Fruit fly (Drosophila melanogaster) whole organism, embryonic: ENCODE results near the gene BBIP1.

Experiments used
- Blimp-1 ChIP-seq: fragments of 200-800 bp; sonication (Bioruptor generic); optimal IDR thresholded peaks from 3 replicates; lab custom pipeline; 2018; ENCODE audit warnings: missing biosample characterization, missing genetic modification characterization, mild to moderate bottlenecking, moderate library complexity, missing genetic modification reagents
- BtbVII ChIP-seq: fragments of 200-800 bp; sonication (Bioruptor generic); optimal IDR thresholded peaks from 3 replicates; lab custom pipeline; 2017; ENCODE audit warnings: missing biosample characterization, mild to moderate bottlenecking, missing genetic modification characterization
- CG10431 ChIP-seq: fragments of 200-800 bp; sonication (Bioruptor generic); optimal IDR thresholded peaks from 3 replicates; lab custom pipeline; 2018; ENCODE audit warnings: missing biosample characterization, mild to moderate bottlenecking, missing genetic modification characterization
- CG10565 ChIP-seq: fragments of 200-800 bp; sonication (Bioruptor generic); optimal IDR thresholded peaks from 3 replicates; lab custom pipeline; 2016; ENCODE audit warnings: missing biosample characterization, mild to moderate bottlenecking, missing genetic modification characterization
- CG14710 ChIP-seq: fragments of 200-800 bp; sonication (Bioruptor generic); optimal IDR thresholded peaks from 3 replicates; lab custom pipeline; 2019; ENCODE audit warnings: missing biosample characterization, mild to moderate bottlenecking, missing genetic modification characterization, moderate library complexity
- CG16813 ChIP-seq: fragments of 200-800 bp; sonication (Bioruptor generic); IDR thresholded peaks from 3 replicates; pipeline ENCODE4 v1.3.6; 2022; ENCODE audit warnings: missing biosample characterization, missing genetic modification characterization; ENCODE audit not compliant: partially characterized antibody
- CG18476 ChIP-seq: fragments of 200-800 bp; sonication (Bioruptor generic); optimal IDR thresholded peaks from 2 replicates; lab custom pipeline; 2016; ENCODE audit warnings: missing biosample characterization, mild to moderate bottlenecking, missing genetic modification characterization
- CG32532 ChIP-seq: fragments of 200-800 bp; sonication (Bioruptor generic); IDR thresholded peaks from 2 replicates; pipeline ENCODE4 v1.3.6; 2022; ENCODE audit warnings: missing biosample characterization, missing genetic modification characterization
- CG3281 ChIP-seq: fragments of 200-800 bp; sonication (Bioruptor generic); optimal IDR thresholded peaks from 3 replicates; lab custom pipeline; 2017; ENCODE audit warnings: missing biosample characterization, mild to moderate bottlenecking, missing genetic modification characterization
- CG4424 ChIP-seq: fragments of 200-800 bp; sonication (Bioruptor generic); optimal IDR thresholded peaks from 3 replicates; lab custom pipeline; 2016; ENCODE audit warnings: missing biosample characterization, missing genetic modification characterization
- CG6654 ChIP-seq: fragments of 200-800 bp; sonication (Bioruptor generic); optimal IDR thresholded peaks from 2 replicates; lab custom pipeline; 2017; ENCODE audit warnings: missing biosample characterization, mild to moderate bottlenecking, missing genetic modification characterization
- CG7556 ChIP-seq: fragments of 200-800 bp; sonication (Bioruptor generic); optimal IDR thresholded peaks from 2 replicates; lab custom pipeline; 2017; ENCODE audit warnings: missing biosample characterization, mild to moderate bottlenecking, missing genetic modification characterization
- CG7987 ChIP-seq: fragments of 200-800 bp; sonication (Bioruptor generic); optimal IDR thresholded peaks from 2 replicates; lab custom pipeline; 2018; ENCODE audit warnings: missing biosample characterization, mild to moderate bottlenecking, missing genetic modification characterization, moderate library complexity
- CG8944 ChIP-seq: fragments of 200-800 bp; sonication (Bioruptor generic); optimal IDR thresholded peaks from 3 replicates; lab custom pipeline; 2016; ENCODE audit warnings: missing biosample characterization, missing genetic modification characterization
- CG9215 ChIP-seq: fragments of 200-800 bp; sonication (Bioruptor generic); IDR thresholded peaks from 2 replicates; pipeline ENCODE4 v1.3.6; 2022; ENCODE audit warnings: missing biosample characterization, missing genetic modification characterization
- CG9609 ChIP-seq: fragments of 200-800 bp; sonication (Bioruptor generic); optimal IDR thresholded peaks from 3 replicates; lab custom pipeline; 2016; ENCODE audit warnings: missing biosample characterization, missing genetic modification characterization
- CrebB ChIP-seq: fragments of 200-800 bp; sonication (Bioruptor generic); optimal IDR thresholded peaks from 3 replicates; lab custom pipeline; 2018; ENCODE audit warnings: missing biosample characterization, mild to moderate bottlenecking, missing genetic modification characterization
- Dp ChIP-seq: fragments of 200-800 bp; sonication (Bioruptor generic); optimal IDR thresholded peaks from 2 replicates; lab custom pipeline; 2018; ENCODE audit warnings: missing biosample characterization, mild to moderate bottlenecking, missing genetic modification characterization, moderate library complexity
- E2f2 ChIP-seq: fragments of 200-800 bp; sonication (Bioruptor generic); IDR thresholded peaks from 2 replicates; pipeline ENCODE4 v1.3.6; 2022; ENCODE audit warnings: missing biosample characterization, missing genetic modification characterization
- Eip74EF ChIP-seq, 2 experiments: fragments of 200-800 bp in 1 of 2; fragments of >200 bp in 1 of 2; sonication (Bioruptor generic) in 1 of 2; optimal IDR thresholded peaks; 2 replicates each; lab custom pipeline; 2017 to 2019; ENCODE audit warnings: missing biosample characterization in 2 of 2, missing genetic modification characterization in 2 of 2, mild to moderate bottlenecking in 1 of 2, moderate library complexity in 1 of 2
- Elba2 ChIP-seq: fragments of 200-800 bp; sonication (Bioruptor generic); optimal IDR thresholded peaks from 3 replicates; lab custom pipeline; 2016; ENCODE audit warnings: missing biosample characterization, missing genetic modification characterization
- Hsf ChIP-seq: fragments of 200-800 bp; sonication (Bioruptor generic); optimal IDR thresholded peaks from 3 replicates; lab custom pipeline; 2016; ENCODE audit warnings: missing biosample characterization, missing genetic modification characterization
- MBD-R2 ChIP-seq: fragments of 200-800 bp; sonication (Bioruptor generic); IDR thresholded peaks from 2 replicates; pipeline ENCODE4 v1.3.6; 2022; ENCODE audit warnings: missing biosample characterization, missing genetic modification characterization
- NFAT ChIP-seq: fragments of 200-800 bp; sonication (Bioruptor generic); IDR thresholded peaks from 2 replicates; pipeline ENCODE4 v1.3.6; 2022; ENCODE audit warnings: missing biosample characterization, missing genetic modification characterization
- NfI ChIP-seq: fragments of 200-800 bp; sonication (Bioruptor generic); optimal IDR thresholded peaks from 3 replicates; lab custom pipeline; 2018; ENCODE audit warnings: missing biosample characterization, mild to moderate bottlenecking, missing genetic modification characterization, moderate library complexity
- TFAM ChIP-seq: fragments of 200-800 bp; sonication (Bioruptor generic); optimal IDR thresholded peaks from 2 replicates; lab custom pipeline; 2017; ENCODE audit warnings: missing biosample characterization, missing genetic modification characterization, inconsistent platforms
- Vsx1 ChIP-seq: fragments of 200-800 bp; sonication (Bioruptor generic); optimal IDR thresholded peaks from 2 replicates; lab custom pipeline; 2017; ENCODE audit warnings: missing biosample characterization, mild to moderate bottlenecking, missing genetic modification characterization, missing genetic modification reagents
- Xbp1 ChIP-seq: fragments of 200-800 bp; sonication (Bioruptor generic); optimal IDR thresholded peaks from 3 replicates; lab custom pipeline; 2016; ENCODE audit warnings: missing biosample characterization, mild to moderate bottlenecking, missing genetic modification characterization
- amos ChIP-seq: fragments of 200-800 bp; sonication (Bioruptor generic); IDR thresholded peaks from 2 replicates; pipeline ENCODE4 v1.3.6; 2022; ENCODE audit warnings: missing biosample characterization, missing genetic modification characterization; ENCODE audit not compliant: partially characterized antibody
- ap ChIP-seq: fragments of 200-800 bp; sonication (Bioruptor generic); IDR thresholded peaks from 2 replicates; pipeline ENCODE4 v1.3.6; 2022; ENCODE audit warnings: missing biosample characterization, missing genetic modification characterization
- bowl ChIP-seq: fragments of 200-800 bp; sonication (Bioruptor generic); IDR thresholded peaks from 2 replicates; pipeline ENCODE4 v1.3.6; 2022; ENCODE audit warnings: missing biosample characterization, missing genetic modification characterization
- cas ChIP-seq: fragments of 200-800 bp; sonication (Bioruptor generic); IDR thresholded peaks from 2 replicates; pipeline ENCODE4 v1.3.6; 2022; ENCODE audit warnings: missing biosample characterization, missing genetic modification characterization
- fd102C ChIP-seq: fragments of 200-800 bp; sonication (Bioruptor generic); optimal IDR thresholded peaks from 2 replicates; lab custom pipeline; 2018; ENCODE audit warnings: missing biosample characterization, mild to moderate bottlenecking, missing genetic modification characterization, moderate library complexity
- ftz-f1 ChIP-seq: fragments of 200-800 bp; sonication (Bioruptor generic); optimal IDR thresholded peaks from 2 replicates; lab custom pipeline; 2016; ENCODE audit warnings: missing biosample characterization, missing genetic modification characterization
- gsb-n ChIP-seq: fragments of 200-800 bp; sonication (Bioruptor generic); optimal IDR thresholded peaks from 3 replicates; lab custom pipeline; 2018; ENCODE audit warnings: missing biosample characterization, mild to moderate bottlenecking, missing genetic modification characterization
- hkb ChIP-seq, 2 experiments: fragments of 200-800 bp in 1 of 2; fragments of >200 bp in 1 of 2; sonication (Bioruptor generic) in 1 of 2; IDR thresholded peaks in 1 of 2; optimal IDR thresholded peaks in 1 of 2; 2 replicates each; pipeline versions ENCODE4 v1.3.6 to Lab custom; 2017 to 2022; ENCODE audit warnings: missing biosample characterization in 1 of 2, missing genetic modification characterization in 1 of 2
- hth ChIP-seq: fragments of >200 bp; optimal IDR thresholded peaks from 2 replicates; lab custom pipeline; 2017; ENCODE audit warnings: inconsistent platforms
- jigr1 ChIP-seq: fragments of 200-800 bp; sonication (Bioruptor generic); IDR thresholded peaks from 3 replicates; pipeline ENCODE4 v1.3.6; 2022; ENCODE audit warnings: missing biosample characterization, missing genetic modification characterization
- jumu ChIP-seq: fragments of 200-800 bp; sonication (Bioruptor generic); optimal IDR thresholded peaks from 3 replicates; lab custom pipeline; 2016; ENCODE audit warnings: missing biosample characterization, missing genetic modification characterization
- ken ChIP-seq: fragments of 200-800 bp; sonication (Bioruptor generic); IDR thresholded peaks from 3 replicates; pipeline ENCODE4 v1.3.6; 2022; ENCODE audit warnings: missing biosample characterization, missing genetic modification characterization
- nerfin-2 ChIP-seq: fragments of 200-800 bp; sonication (Bioruptor generic); IDR thresholded peaks from 2 replicates; pipeline ENCODE4 v1.3.6; 2022; ENCODE audit warnings: missing biosample characterization, missing genetic modification characterization; ENCODE audit not compliant: partially characterized antibody
- odd ChIP-seq: fragments of 200-800 bp; sonication (Bioruptor generic); optimal IDR thresholded peaks from 2 replicates; lab custom pipeline; 2017; ENCODE audit warnings: missing biosample characterization, mild to moderate bottlenecking, missing genetic modification characterization
- psq ChIP-seq: fragments of 200-800 bp; sonication (Bioruptor generic); optimal IDR thresholded peaks from 2 replicates; lab custom pipeline; 2017; ENCODE audit warnings: missing biosample characterization, missing genetic modification characterization
- rib ChIP-seq: fragments of 200-800 bp; sonication (Bioruptor generic); IDR thresholded peaks from 2 replicates; pipeline ENCODE4 v1.3.6; 2022; ENCODE audit warnings: missing biosample characterization, missing genetic modification characterization
- sisA ChIP-seq: fragments of 200-800 bp; sonication (Bioruptor generic); IDR thresholded peaks from 2 replicates; pipeline ENCODE4 v1.3.6; 2022; ENCODE audit warnings: missing biosample characterization, missing genetic modification characterization
- trem ChIP-seq: fragments of 200-800 bp; optimal IDR thresholded peaks from 3 replicates; lab custom pipeline; 2019; ENCODE audit warnings: missing biosample characterization, mild to moderate bottlenecking, missing genetic modification characterization, moderate library complexity
- ttk ChIP-seq: fragments of 200-800 bp; sonication (Bioruptor generic); IDR thresholded peaks from 2 replicates; pipeline ENCODE4 v2.1.2; 2022; ENCODE audit warnings: missing biosample characterization, missing genetic modification characterization
- twi ChIP-seq: fragments of 200-800 bp; optimal IDR thresholded peaks from 2 replicates; lab custom pipeline; 2019; ENCODE audit warnings: missing biosample characterization, mild to moderate bottlenecking, missing genetic modification characterization, moderate library complexity
- zen ChIP-seq: fragments of 200-800 bp; sonication (Bioruptor generic); optimal IDR thresholded peaks from 3 replicates; lab custom pipeline; 2018; ENCODE audit warnings: missing biosample characterization, mild to moderate bottlenecking, missing genetic modification characterization, moderate library complexity

Gene BBIP1

DNA sequence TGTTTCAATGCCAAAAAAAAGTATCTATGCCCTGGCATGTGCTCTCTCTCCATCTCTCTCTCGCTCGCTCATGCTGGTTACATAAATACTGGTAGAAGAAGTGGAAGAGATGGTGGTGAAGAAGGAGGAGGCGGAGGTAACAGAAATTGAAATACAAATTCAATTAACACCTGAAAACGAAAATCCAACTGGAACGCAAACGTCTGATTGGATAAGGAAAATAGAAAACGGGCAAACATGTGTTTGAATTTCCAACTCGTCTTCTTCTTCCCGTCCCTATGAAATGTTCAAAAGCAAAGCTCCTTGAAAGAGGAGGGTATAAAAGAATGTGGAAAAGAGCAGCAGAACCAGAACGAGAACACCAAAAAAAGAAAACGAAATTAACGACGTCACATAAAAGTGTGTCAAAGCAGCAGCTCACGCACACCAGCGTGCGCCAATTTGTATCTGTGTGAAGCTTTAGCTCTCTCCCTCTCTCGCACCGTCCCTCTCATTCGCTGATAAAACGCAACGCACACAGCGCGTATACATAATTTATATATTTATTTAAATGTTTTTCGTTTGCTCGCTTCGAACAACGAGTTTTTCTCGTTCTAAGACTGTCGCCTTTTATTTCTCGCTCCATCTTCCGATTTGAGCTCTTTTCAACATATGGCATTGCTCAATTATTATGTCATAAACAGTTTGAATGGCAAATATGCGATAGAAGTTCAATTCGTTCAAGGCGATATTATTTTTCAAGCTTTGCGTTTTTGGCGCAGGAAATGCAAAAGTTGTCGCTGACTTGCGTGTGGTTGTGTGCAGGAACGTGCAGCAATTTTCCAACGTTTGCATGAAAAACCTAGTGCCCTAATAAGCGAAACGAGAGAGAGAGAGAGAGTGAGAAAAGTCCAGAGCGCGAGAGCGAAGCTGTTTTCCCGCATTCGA is 14.5 kb downstream of the BBIP1 start (continued):
- TF ChIP-seq CG9215 (GFP tag; lab: Robert Waterston, UW), result no peak
- TF ChIP-seq twi (tag; lab: Kevin White, UChicago), result no peak
- TF ChIP-seq Vsx1, result peak; percentile 19
- TF ChIP-seq BtbVII (GFP tag; lab: Kevin White, UChicago), result no peak
- no peak for TF ChIP-seq hkb (optimal IDR thresholded peaks at IDR 0.05; lab: Kevin White, UChicago)
- TF ChIP-seq hkb (GFP tag; IDR thresholded peaks at IDR 0.05; lab: Robert Waterston, UW), result no peak
- TF ChIP-seq CG16813 (GFP tag; lab: Robert Waterston, UW), result no peak
- peak; percentile 38 for TF ChIP-seq psq (GFP tag; lab: Kevin White, UChicago)
- no peak for TF ChIP-seq hth
- no peak for TF ChIP-seq rib
- TF ChIP-seq amos, result no peak
- no peak for TF ChIP-seq Hsf (GFP tag; lab: Kevin White, UChicago)
- peak; percentile 8 for TF ChIP-seq Blimp-1
- TF ChIP-seq cas (GFP tag; lab: Robert Waterston, UW), result no peak
- TF ChIP-seq CG4424 (GFP tag; lab: Kevin White, UChicago), result no peak
- no peak for TF ChIP-seq Xbp1 (GFP tag; lab: Kevin White, UChicago)
- TF ChIP-seq CG7556 (GFP tag; lab: Kevin White, UChicago), result peak; percentile 5
- no peak for TF ChIP-seq CG8944
- TF ChIP-seq zen (tag; lab: Kevin White, UChicago), result peak; percentile 27
- no peak for TF ChIP-seq CG3281 (GFP tag; lab: Kevin White, UChicago)
- TF ChIP-seq Dp (GFP tag; lab: Kevin White, UChicago), result no peak
- no peak for TF ChIP-seq ttk (GFP tag; lab: Robert Waterston, UW)
- TF ChIP-seq sisA (GFP tag; lab: Robert Waterston, UW), result no peak
- TF ChIP-seq gsb-n (tag; lab: Kevin White, UChicago), result no peak
- no peak for TF ChIP-seq nerfin-2 (GFP tag; lab: Robert Waterston, UW)
- TF ChIP-seq bowl (GFP tag; lab: Robert Waterston, UW), result no peak
- no peak for TF ChIP-seq ap (GFP tag; lab: Robert Waterston, UW)
- peak in 1 of 2 experiments; percentile 58 for TF ChIP-seq Eip74EF (GFP tag; optimal IDR thresholded peaks at IDR 0.05; lab: Kevin White, UChicago)
- TF ChIP-seq CG18476 (GFP tag; lab: Kevin White, UChicago), result no peak
- no peak for TF ChIP-seq TFAM (GFP tag; lab: Kevin White, UChicago)
- no peak for TF ChIP-seq CG9609 (GFP tag; lab: Kevin White, UChicago)

DNA sequence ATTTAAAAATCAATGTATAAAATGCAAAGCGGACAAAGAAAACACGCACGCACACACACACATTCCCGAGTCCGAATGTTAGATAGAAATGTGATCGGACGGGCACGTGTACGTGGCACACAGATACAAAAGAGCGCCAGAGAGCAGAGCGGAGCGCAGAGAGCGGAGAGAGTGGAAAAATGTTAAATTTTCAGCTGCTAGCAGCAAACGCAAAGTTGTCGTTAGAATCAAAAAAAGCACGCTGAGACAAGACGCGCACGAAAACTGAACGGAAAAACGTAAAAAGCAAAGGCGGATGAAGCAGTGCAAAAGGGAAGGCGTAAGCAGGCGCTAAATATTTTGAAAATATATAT is 15.1 kb downstream of the BBIP1 start:
- TF ChIP-seq CG32532 (GFP tag; lab: Robert Waterston, UW), result no peak
- TF ChIP-seq CG7987, result peak; percentile 28
- TF ChIP-seq jigr1, result no peak
- no peak for TF ChIP-seq fd102C (GFP tag; lab: Kevin White, UChicago)
- no peak for TF ChIP-seq CG10565
- TF ChIP-seq E2f2 (GFP tag; lab: Robert Waterston, UW), result no peak
- TF ChIP-seq odd (GFP tag; lab: Kevin White, UChicago), result no peak
- no peak for TF ChIP-seq Elba2 (GFP tag; lab: Kevin White, UChicago)
- TF ChIP-seq ftz-f1 (GFP tag; lab: Kevin White, UChicago), result peak; percentile 14
- no peak for TF ChIP-seq jumu (GFP tag; lab: Kevin White, UChicago)
- no peak for TF ChIP-seq trem (tag; lab: Kevin White, UChicago)
- no peak for TF ChIP-seq CG16813 (GFP tag; lab: Robert Waterston, UW)
- TF ChIP-seq CG14710 (tag; lab: Kevin White, UChicago), result no peak
- TF ChIP-seq MBD-R2 (GFP tag; lab: Robert Waterston, UW), result no peak
- no peak for TF ChIP-seq CG4424 (GFP tag; lab: Kevin White, UChicago)
- TF ChIP-seq NFAT, result no peak
- TF ChIP-seq NfI (GFP tag; lab: Kevin White, UChicago), result no peak
- no peak for TF ChIP-seq CG10431 (GFP tag; lab: Kevin White, UChicago)
- TF ChIP-seq CG6654 (GFP tag; lab: Kevin White, UChicago), result no peak
- no peak for TF ChIP-seq ken
- peak; percentile 16 for TF ChIP-seq CrebB (tag; lab: Kevin White, UChicago)
